Worm (Caenorhabditis elegans) whole organism, L1 larva: ENCODE results near the gene elt-6.

Source experiments
- alr-1 ChIP-seq: fragments of 200-800 bp; sonication (Bioruptor generic); optimal IDR thresholded peaks from 2 replicates; lab custom pipeline; 2018; ENCODE audit warnings: borderline replicate concordance, mild to moderate bottlenecking, missing genetic modification characterization, missing compliant biosample characterization
- aly-2 ChIP-seq: fragments of 150-350 bp; optimal IDR thresholded peaks from 2 replicates; lab custom pipeline; 2014; ENCODE audit warnings: missing biosample characterization, missing genetic modification characterization
- ceh-63 ChIP-seq: fragments of 200-800 bp; sonication (Bioruptor generic); optimal IDR thresholded peaks from 2 replicates; lab custom pipeline; 2018; ENCODE audit warnings: mild to moderate bottlenecking, missing genetic modification characterization, missing compliant biosample characterization
- efl-3 ChIP-seq: fragments of 200-800 bp; sonication (Bioruptor generic); optimal IDR thresholded peaks from 2 replicates; lab custom pipeline; 2018; ENCODE audit warnings: mild to moderate bottlenecking, missing genetic modification characterization, missing compliant biosample characterization
- elt-2 ChIP-seq: sonication (generic microtip); optimal IDR thresholded peaks from 2 replicates; lab custom pipeline; 2016; ENCODE audit warnings: missing genetic modification characterization, mild to moderate bottlenecking, inconsistent platforms, missing compliant biosample characterization, missing genetic modification reagents
- fkh-4 ChIP-seq: sonication (generic microtip); optimal IDR thresholded peaks from 2 replicates; lab custom pipeline; 2016; ENCODE audit warnings: missing compliant biosample characterization, missing genetic modification characterization, borderline replicate concordance
- lin-14 ChIP-seq: fragments of 200-800 bp; sonication (Bioruptor generic); optimal IDR thresholded peaks from 2 replicates; lab custom pipeline; 2018; ENCODE audit warnings: mild to moderate bottlenecking, missing genetic modification characterization, moderate library complexity, missing compliant biosample characterization
- lsy-2 ChIP-seq, 2 experiments: fragments of 150-350 bp; optimal IDR thresholded peaks; 2 replicates each; lab custom pipeline; 2014; ENCODE audit warnings: missing biosample characterization in 2 of 2, missing genetic modification characterization in 2 of 2
- mdl-1 ChIP-seq, 2 experiments: fragments of 150-350 bp; optimal IDR thresholded peaks; 2 replicates each; lab custom pipeline; 2014 to 2017; ENCODE audit warnings: missing biosample characterization in 2 of 2, missing genetic modification characterization in 2 of 2, inconsistent platforms in 1 of 2
- nhr-47 ChIP-seq: sonication (generic microtip); optimal IDR thresholded peaks from 2 replicates; lab custom pipeline; 2016; ENCODE audit warnings: mild to moderate bottlenecking, missing genetic modification characterization, moderate library complexity, missing compliant biosample characterization
- nhr-71 ChIP-seq: sonication (generic microtip); optimal IDR thresholded peaks from 2 replicates; lab custom pipeline; 2016; ENCODE audit warnings: mild to moderate bottlenecking, missing genetic modification characterization, moderate library complexity, missing compliant biosample characterization
- pqm-1 ChIP-seq: sonication (generic microtip); optimal IDR thresholded peaks from 3 replicates; lab custom pipeline; 2017; ENCODE audit warnings: missing biosample characterization, missing genetic modification characterization
- unc-30 ChIP-seq: sonication (generic microtip); optimal IDR thresholded peaks from 2 replicates; lab custom pipeline; 2017; ENCODE audit warnings: missing biosample characterization, missing genetic modification characterization
- vab-15 ChIP-seq: sonication (generic microtip); optimal IDR thresholded peaks from 2 replicates; lab custom pipeline; 2017; ENCODE audit warnings: missing genotype, mild to moderate bottlenecking, missing genetic modification characterization, missing compliant biosample characterization
- zag-1 ChIP-seq: fragments of 150-350 bp; optimal IDR thresholded peaks from 2 replicates; lab custom pipeline; 2014; ENCODE audit warnings: missing biosample characterization, missing genetic modification characterization
- ztf-11 ChIP-seq, 2 experiments: sonication (generic microtip); optimal IDR thresholded peaks; 2 replicates each; lab custom pipeline; 2016 to 2017; ENCODE audit warnings: missing genetic modification characterization in 2 of 2, missing biosample characterization in 1 of 2, missing compliant biosample characterization in 1 of 2

Gene elt-6

ce11 chrIV:1971078-1971477 is 53.3 kb downstream of the elt-6 start:
- no peak for TF ChIP-seq fkh-4 (tag; lab: Kevin White, UChicago)
- no peak for TF ChIP-seq zag-1 (tag; lab: Kevin White, UChicago)
- TF ChIP-seq nhr-71 (tag; lab: Kevin White, UChicago), result no peak
- no peak for TF ChIP-seq unc-30 (tag; lab: Kevin White, UChicago)
- no peak for TF ChIP-seq mdl-1 (tag; optimal IDR thresholded peaks at IDR 0.05; lab: Kevin White, UChicago)
- no peak for TF ChIP-seq ztf-11 (tag; optimal IDR thresholded peaks at IDR 0.05; lab: Kevin White, UChicago)
- no peak for TF ChIP-seq vab-15
- TF ChIP-seq lin-14 (GFP tag; lab: Kevin White, UChicago), result no peak
- no peak for TF ChIP-seq elt-2 (tag; lab: Kevin White, UChicago)
- TF ChIP-seq alr-1, result no peak
- no peak for TF ChIP-seq lsy-2 (tag; optimal IDR thresholded peaks at IDR 0.05; lab: Kevin White, UChicago)
- TF ChIP-seq aly-2 (tag; lab: Kevin White, UChicago), result no peak
- no peak for TF ChIP-seq ceh-63 (GFP tag; lab: Kevin White, UChicago)
- no peak for TF ChIP-seq pqm-1 (tag; lab: Kevin White, UChicago)
- no peak for TF ChIP-seq nhr-47 (tag; lab: Kevin White, UChicago)
- no peak for TF ChIP-seq efl-3 (GFP tag; lab: Kevin White, UChicago)
- TF ChIP-seq, all 84 proteins: peak for 0
